Worm (Caenorhabditis elegans) whole organism, L1 larva: ENCODE measurements around the gene T24C12.3.

Source experiments
- egl-27 ChIP-seq, 2 experiments: fragments of 150-350 bp in 1 of 2; sonication (generic microtip); optimal IDR thresholded peaks; 3 replicates each; lab custom pipeline; 2017 to 2018; ENCODE audit warnings: missing biosample characterization in 2 of 2, missing genetic modification characterization in 2 of 2, missing genetic modification reagents in 2 of 2
- fos-1 ChIP-seq: fragments of 150-350 bp; optimal IDR thresholded peaks from 2 replicates; lab custom pipeline; 2014; ENCODE audit warnings: missing biosample characterization, missing genetic modification characterization
- lsy-2 ChIP-seq, 2 experiments: fragments of 150-350 bp; optimal IDR thresholded peaks; 2 replicates each; lab custom pipeline; 2014; ENCODE audit warnings: missing biosample characterization in 2 of 2, missing genetic modification characterization in 2 of 2
- mep-1 ChIP-seq: fragments of 150-350 bp; optimal IDR thresholded peaks from 2 replicates; lab custom pipeline; 2014; ENCODE audit warnings: missing biosample characterization, missing genetic modification characterization
- ztf-4 ChIP-seq: fragments of 150-350 bp; optimal IDR thresholded peaks from 2 replicates; lab custom pipeline; 2014; ENCODE audit warnings: missing biosample characterization, missing genetic modification characterization

ce11 chrX:2226875-2227355, 23.2 kb upstream of the T24C12.3 start:
- peak; percentile 33 for TF ChIP-seq fos-1 (tag; lab: Kevin White, UChicago)
- TF ChIP-seq lsy-2 (tag; optimal IDR thresholded peaks at IDR 0.05; lab: Kevin White, UChicago) = peak; percentile 58 to 78
- TF ChIP-seq ztf-4 = no peak
- peak; percentile 52 for TF ChIP-seq mep-1
- TF ChIP-seq egl-27 (tag; optimal IDR thresholded peaks at IDR 0.05; lab: Kevin White, UChicago) = peak in 1 of 2 experiments; percentile 46
